Worm (Caenorhabditis elegans): ENCODE results near the gene unc-85.

The unc-85 gene

ce11 chrII:4710120-4710519, 8.3 kb downstream of the unc-85 start, which contains the start of gene tag-151 (continued):
- TF ChIP-seq rec-8 (tag; optimal IDR thresholded peaks at IDR 0.05) (no peak), Y67H2A.10 (GFP tag; conservative IDR thresholded peaks at IDR 0.05) (no peak), ekl-4 (GFP tag; IDR thresholded peaks at IDR 0.05) (peak; percentile 49; the same call in 1 of the 2 replicates), snpc-1.3 (tag; optimal IDR thresholded peaks at IDR 0.05; ENCODE audit: insufficient read depth) (no peak), ama-1 (optimal IDR thresholded peaks at IDR 0.05) (no peak), ama-1 (GFP tag; optimal IDR thresholded peaks at IDR 0.05) (peak in 1 of 2 experiments; percentile 71), K12H6.12 (tag; optimal IDR thresholded peaks at IDR 0.05) (no peak), ceh-40 (GFP tag; IDR thresholded peaks at IDR 0.05) (no peak), egl-18 (GFP tag; IDR thresholded peaks at IDR 0.05) (no peak), madf-6 (GFP tag; IDR thresholded peaks at IDR 0.05) (peak; percentile 40), madf-10 (tag; optimal IDR thresholded peaks at IDR 0.05) (no peak), zfh-2 (GFP tag; conservative IDR thresholded peaks at IDR 0.05) (no peak), lin-54 (GFP tag; optimal IDR thresholded peaks at IDR 0.05) (peak; percentile 43), attf-5 (GFP tag; optimal IDR thresholded peaks at IDR 0.05) (no peak), attf-3 (GFP tag; conservative IDR thresholded peaks at IDR 0.05) (no peak), F55B11.4 (tag; optimal IDR thresholded peaks at IDR 0.05; ENCODE audit: borderline replicate concordance, insufficient read depth) (no peak), fkh-3 (tag; optimal IDR thresholded peaks at IDR 0.05) (no peak), K11D2.4 (GFP tag; IDR thresholded peaks at IDR 0.05) (no peak), rpc-1 (optimal IDR thresholded peaks at IDR 0.05) (no peak), rpc-1 (tag; optimal IDR thresholded peaks at IDR 0.05) (no peak), ztf-3 (GFP tag; optimal IDR thresholded peaks at IDR 0.05) (no peak), ztf-25 (GFP tag; IDR thresholded peaks at IDR 0.05) (no peak), ceh-58 (GFP tag; IDR thresholded peaks at IDR 0.05) (no peak), sdz-38 (tag; optimal IDR thresholded peaks at IDR 0.05) (no peak), nhr-80 (tag; optimal IDR thresholded peaks at IDR 0.05) (no peak), aptf-3 (GFP tag; IDR thresholded peaks at IDR 0.05) (no peak), F57C9.4 (tag; optimal IDR thresholded peaks at IDR 0.05) (no peak), Y53G8AR.9 (GFP tag; conservative IDR thresholded peaks at IDR 0.05) (0 out of 2 replicates have a peak, but pooled peaks have one; percentile 61), F22D6.2 (tag; optimal IDR thresholded peaks at IDR 0.05) (no peak), T07F8.4 (tag; optimal IDR thresholded peaks at IDR 0.05) (no peak), hmg-20 (GFP tag; IDR thresholded peaks at IDR 0.05) (no peak), chd-7 (tag; optimal IDR thresholded peaks at IDR 0.05) (peak; percentile 49), rcor-1 (GFP tag; IDR thresholded peaks at IDR 0.05) (no peak), nfya-1 (tag; optimal IDR thresholded peaks at IDR 0.05; ENCODE audit: borderline replicate concordance, insufficient read depth) (no peak)

ce11 chrII:4710813-4711212, 8.9 kb downstream of the unc-85 start:
- TF ChIP-seq ztf-22 (GFP tag; optimal IDR thresholded peaks at IDR 0.05) (no peak), F23B12.7 (tag; optimal IDR thresholded peaks at IDR 0.05; ENCODE audit: insufficient read depth) (no peak), madf-10 (tag; optimal IDR thresholded peaks at IDR 0.05) (no peak), nhr-90 (tag; optimal IDR thresholded peaks at IDR 0.05) (no peak), hrde-1 (tag; optimal IDR thresholded peaks at IDR 0.05; ENCODE audit: borderline replicate concordance) (no peak), mes-4 (tag; optimal IDR thresholded peaks at IDR 0.05) (no peak), nfya-2 (GFP tag; IDR thresholded peaks at IDR 0.05) (no peak)
